Fruit fly (Drosophila melanogaster): ENCODE measurements around the gene CG14441.

CG14441 gene

DNA sequence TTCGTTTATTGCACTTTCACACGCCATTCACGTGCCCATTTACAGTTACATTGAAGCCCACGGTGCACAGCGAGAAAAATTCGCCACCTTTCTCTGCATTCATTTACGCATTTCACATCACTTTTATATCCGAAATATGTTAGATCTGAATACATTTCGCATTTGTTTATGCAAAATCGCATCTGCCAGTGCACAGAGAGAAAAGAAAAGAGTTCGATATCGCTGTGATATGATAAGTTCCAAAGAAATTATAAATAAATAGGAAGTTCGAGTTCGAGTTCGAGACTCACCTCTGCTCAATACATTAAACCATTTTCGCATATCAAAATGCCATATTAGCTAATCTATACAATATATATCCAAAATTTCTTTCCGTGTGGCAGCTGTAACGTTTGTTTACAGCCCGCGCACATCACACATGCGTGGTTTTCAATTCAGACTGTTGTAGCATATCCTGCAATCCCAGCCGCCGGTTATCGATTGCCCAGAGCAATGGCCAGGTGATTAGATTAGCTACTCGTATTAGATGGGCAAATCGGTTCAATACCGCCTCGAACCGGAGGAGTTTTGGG is 43.2 kb upstream of the CG14441 start (continued):
- TF ChIP-seq caup (GFP tag; optimal IDR thresholded peaks at IDR 0.05; ENCODE audit: severe bottlenecking) (peak; percentile 85), Bdp1 (GFP tag; optimal IDR thresholded peaks at IDR 0.05) (peak; percentile 67), tup (GFP tag; optimal IDR thresholded peaks at IDR 0.05) (peak; percentile 77), CG9215 (GFP tag; IDR thresholded peaks at IDR 0.05) (peak; percentile 73), unpg (GFP tag; optimal IDR thresholded peaks at IDR 0.05) (peak; percentile 78), CG12219 (GFP tag; optimal IDR thresholded peaks at IDR 0.05) (peak; percentile 79), zf30C (GFP tag; optimal IDR thresholded peaks at IDR 0.05) (peak; percentile 84), CG16779 (GFP tag; IDR thresholded peaks at IDR 0.05) (no peak), CG17186 (GFP tag; optimal IDR thresholded peaks at IDR 0.05) (peak; percentile 28), CG7556 (GFP tag; optimal IDR thresholded peaks at IDR 0.05) (peak; percentile 89), nom (GFP tag; optimal IDR thresholded peaks at IDR 0.05) (peak; percentile 69), Chrac-16 (GFP tag; optimal IDR thresholded peaks at IDR 0.05) (peak; percentile 81), Hr3 (GFP tag; optimal IDR thresholded peaks at IDR 0.05) (peak; percentile 79), Max (GFP tag; optimal IDR thresholded peaks at IDR 0.05) (peak; percentile 75), CG17361 (GFP tag; IDR thresholded peaks at IDR 0.05) (peak; percentile 93), CG1792 (GFP tag; optimal IDR thresholded peaks at IDR 0.05) (peak; percentile 66), eve (GFP tag; optimal IDR thresholded peaks at IDR 0.05) (peak in 1 of 2 experiments; percentile 42), ham (GFP tag; IDR thresholded peaks at IDR 0.05) (0 out of 2 replicates have a peak, but pooled peaks have one; percentile 20), gt (GFP tag; IDR thresholded peaks at IDR 0.05) (peak; percentile 40; the same call in 1 of the 2 replicates), phol (tag; optimal IDR thresholded peaks at IDR 0.05) (peak; percentile 86), CrebB (tag; optimal IDR thresholded peaks at IDR 0.05) (peak; percentile 45), CG10959 (GFP tag; IDR thresholded peaks at IDR 0.05) (peak; percentile 51; the same call in 1 of the 2 replicates), en (GFP tag; optimal IDR thresholded peaks at IDR 0.05) (peak; percentile 64), Nf-YB (GFP tag; optimal IDR thresholded peaks at IDR 0.05) (peak; percentile 71), ssp (GFP tag; IDR thresholded peaks at IDR 0.05) (peak; percentile 64), yki (optimal IDR thresholded peaks at IDR 0.05) (no peak), emc (GFP tag; optimal IDR thresholded peaks at IDR 0.05) (peak; percentile 59), ap (GFP tag; IDR thresholded peaks at IDR 0.05) (peak; percentile 45; the same call in 1 of the 2 replicates), dpn (GFP tag; optimal IDR thresholded peaks at IDR 0.05) (peak; percentile 83 to 87), dimm (GFP tag; IDR thresholded peaks at IDR 0.05) (peak; percentile 61; the same call in 1 of the 2 replicates), Usf (GFP tag; optimal IDR thresholded peaks at IDR 0.05) (peak; percentile 53), sens-2 (GFP tag; IDR thresholded peaks at IDR 0.05) (peak; percentile 46; the same call in 1 of the 2 replicates), CG14710 (tag; optimal IDR thresholded peaks at IDR 0.05) (peak; percentile 73), dmrt11E (tag; optimal IDR thresholded peaks at IDR 0.05) (peak; percentile 60), tgo (GFP tag; IDR thresholded peaks at IDR 0.05) (peak; percentile 81), MTF-1 (GFP tag; optimal IDR thresholded peaks at IDR 0.05; ENCODE audit: borderline replicate concordance) (no peak), Med (GFP tag) (peak; percentile 96), Xrp1 (GFP tag; IDR thresholded peaks at IDR 0.05) (peak; percentile 80), CG8944 (GFP tag; optimal IDR thresholded peaks at IDR 0.05) (peak; percentile 78), Dp (GFP tag; optimal IDR thresholded peaks at IDR 0.05) (no peak), B-H1 (GFP tag; IDR thresholded peaks at IDR 0.05) (peak; percentile 68), Abd-B (GFP tag; optimal IDR thresholded peaks at IDR 0.05) (peak; percentile 84), da (GFP tag; optimal IDR thresholded peaks at IDR 0.05) (peak; percentile 58), zen2 (GFP tag; IDR thresholded peaks at IDR 0.05; ENCODE audit: partially characterized antibody) (no peak), insv (GFP tag; optimal IDR thresholded peaks at IDR 0.05) (peak in 1 of 2 experiments; percentile 29), vnd (GFP tag; IDR thresholded peaks at IDR 0.05; ENCODE audit: partially characterized antibody) (no peak), YL-1 (GFP tag; optimal IDR thresholded peaks at IDR 0.05) (peak; percentile 9), esg (GFP tag; conservative IDR thresholded peaks at IDR 0.05) (peak; percentile 85), Adf1 (GFP tag; IDR thresholded peaks at IDR 0.05) (peak; percentile 40), CG10147 (GFP tag; optimal IDR thresholded peaks at IDR 0.05) (peak; percentile 84)

Measured in whole organism, embryonic.